Fruit fly (Drosophila melanogaster): ENCODE results near the gene futsch.

Gene futsch

DNA sequence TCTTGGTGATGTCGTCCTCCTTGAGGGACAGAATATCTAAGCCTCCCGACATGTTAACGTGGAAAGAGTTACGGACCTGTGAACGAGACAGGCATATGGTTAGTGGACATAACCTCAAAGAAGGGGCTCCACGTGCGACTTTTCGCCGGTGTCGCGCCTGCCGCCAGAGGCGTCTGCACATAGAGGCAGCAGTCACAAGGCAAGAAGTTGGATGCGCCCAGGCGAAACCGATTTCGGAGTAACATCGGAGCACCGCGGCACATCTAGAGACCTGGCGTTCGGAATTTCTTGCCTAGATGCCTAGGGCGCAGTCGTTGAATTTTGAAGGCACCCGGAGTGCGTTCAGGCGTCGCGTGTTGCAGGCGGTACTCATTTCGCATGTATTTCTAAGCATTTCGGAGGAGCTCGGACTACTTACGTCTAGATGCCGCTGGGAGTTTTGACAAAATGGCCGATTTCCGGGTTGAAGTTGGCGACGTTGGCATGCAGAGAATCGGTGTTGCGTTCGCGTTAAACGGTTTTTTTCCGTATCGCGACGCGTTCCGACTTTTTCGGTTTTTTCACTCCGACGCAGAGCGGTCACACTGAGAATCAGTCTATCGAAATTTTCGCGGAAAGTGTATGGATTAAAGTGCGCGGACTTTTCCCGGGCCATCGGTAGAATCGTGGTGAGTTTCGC is 74.1 kb downstream of the futsch start, which contains the start of the genes sta and inc (continued):
- TF ChIP-seq CG7987 (GFP tag; optimal IDR thresholded peaks at IDR 0.05) (peak; percentile 91), CG10321 (GFP tag; IDR thresholded peaks at IDR 0.05) (peak; percentile 40; the same call in 1 of the 2 replicates), B-H1 (GFP tag; IDR thresholded peaks at IDR 0.05) (no peak; the same call in 2 of the 3 replicates), gfzf (GFP tag; optimal IDR thresholded peaks at IDR 0.05) (peak; percentile 98), CG43689 (GFP tag; IDR thresholded peaks at IDR 0.05) (no peak), chn (GFP tag; optimal IDR thresholded peaks at IDR 0.05) (peak; percentile 59), ase (GFP tag; IDR thresholded peaks at IDR 0.05) (no peak), CG15479 (GFP tag; optimal IDR thresholded peaks at IDR 0.05) (no peak), CG14965 (GFP tag; optimal IDR thresholded peaks at IDR 0.05; ENCODE audit: borderline replicate concordance) (no peak), inv (GFP tag; IDR thresholded peaks at IDR 0.05; ENCODE audit: partially characterized antibody) (peak; percentile 38; the same call in 1 of the 2 replicates), CG32772 (GFP tag; IDR thresholded peaks at IDR 0.05) (no peak), CG12659 (GFP tag; optimal IDR thresholded peaks at IDR 0.05) (peak; percentile 94), E2f1 (GFP tag; IDR thresholded peaks at IDR 0.05) (peak; percentile 42; the same call in 1 of the 2 replicates), nmo (GFP tag; optimal IDR thresholded peaks at IDR 0.05) (peak; percentile 67), E2f2 (GFP tag; IDR thresholded peaks at IDR 0.05) (peak; percentile 92), sr (GFP tag; IDR thresholded peaks at IDR 0.05) (0 out of 3 replicates have a peak, but pooled peaks have one; percentile 8), CG12155 (GFP tag; optimal IDR thresholded peaks at IDR 0.05) (peak; percentile 34), chif (GFP tag; optimal IDR thresholded peaks at IDR 0.05) (peak; percentile 38 to 44), Dek (tag; optimal IDR thresholded peaks at IDR 0.05) (peak; percentile 50), zfh2 (GFP tag; optimal IDR thresholded peaks at IDR 0.05) (peak; percentile 42), CG11695 (GFP tag; IDR thresholded peaks at IDR 0.05) (no peak; the same call in 2 of the 3 replicates), Dref (GFP tag; IDR thresholded peaks at IDR 0.05) (peak; percentile 72), Neu2 (GFP tag; optimal IDR thresholded peaks at IDR 0.05; ENCODE audit: borderline replicate concordance) (no peak), Atf-2 (GFP tag; optimal IDR thresholded peaks at IDR 0.05) (peak; percentile 21), pnt (GFP tag; optimal IDR thresholded peaks at IDR 0.05) (no peak), Optix (GFP tag; IDR thresholded peaks at IDR 0.05) (0 out of 3 replicates have a peak, but pooled peaks have one; percentile 41), mld (GFP tag; IDR thresholded peaks at IDR 0.05; ENCODE audit: partially characterized antibody) (no peak), CG12236 (GFP tag; optimal IDR thresholded peaks at IDR 0.05) (no peak), CG2889 (GFP tag; IDR thresholded peaks at IDR 0.05) (no peak), Atf6 (GFP tag; IDR thresholded peaks at IDR 0.05) (peak; percentile 67), CG7928 (GFP tag; optimal IDR thresholded peaks at IDR 0.05) (peak; percentile 15), grn (GFP tag; optimal IDR thresholded peaks at IDR 0.05) (peak; percentile 11), MESR4 (GFP tag; optimal IDR thresholded peaks at IDR 0.05) (peak; percentile 96), dati (GFP tag; IDR thresholded peaks at IDR 0.05) (no peak), ham (GFP tag; IDR thresholded peaks at IDR 0.05) (no peak), CG17385 (GFP tag; optimal IDR thresholded peaks at IDR 0.05) (peak; percentile 72), repo (GFP tag; optimal IDR thresholded peaks at IDR 0.05) (peak; percentile 54), tap (tag; optimal IDR thresholded peaks at IDR 0.05) (peak; percentile 35), CG4854 (GFP tag; optimal IDR thresholded peaks at IDR 0.05) (no peak), pho (GFP tag; optimal IDR thresholded peaks at IDR 0.05) (peak; percentile 42), CG9932 (GFP tag; IDR thresholded peaks at IDR 0.05) (peak; percentile 53; the same call in 1 of the 2 replicates), Lhr (GFP tag; optimal IDR thresholded peaks at IDR 0.05) (peak; percentile 92), pfk (GFP tag; optimal IDR thresholded peaks at IDR 0.05) (no peak), CG13287 (GFP tag; IDR thresholded peaks at IDR 0.05; ENCODE audit: partially characterized antibody) (peak; percentile 80), ttk (GFP tag; IDR thresholded peaks at IDR 0.05) (peak; percentile 32; the same call in 1 of the 2 replicates), BtbVII (GFP tag; optimal IDR thresholded peaks at IDR 0.05) (peak; percentile 84), exex (tag; optimal IDR thresholded peaks at IDR 0.05) (no peak), CG2712 (tag; optimal IDR thresholded peaks at IDR 0.05) (peak; percentile 69), CG1602 (GFP tag; optimal IDR thresholded peaks at IDR 0.05) (no peak)

Measured in whole organism, embryonic.